Worm (Caenorhabditis elegans) whole organism, L4/young adult: ENCODE data around the gene nspd-7.

Source experiments
- W03F9.2 ChIP-seq: fragments of 150-350 bp; optimal IDR thresholded peaks from 2 replicates; lab custom pipeline; 2014; ENCODE audit warnings: missing biosample characterization, missing genetic modification characterization
- dao-5 ChIP-seq: sonication (generic microtip); optimal IDR thresholded peaks from 2 replicates; lab custom pipeline; 2016; ENCODE audit warnings: missing genotype, missing genetic modification characterization, moderate library complexity, missing compliant biosample characterization
- him-1 ChIP-seq: sonication (generic microtip); optimal IDR thresholded peaks from 2 replicates; lab custom pipeline; 2016; ENCODE audit warnings: missing genotype, missing genetic modification reagents, missing genetic modification characterization, missing compliant biosample characterization

DNA sequence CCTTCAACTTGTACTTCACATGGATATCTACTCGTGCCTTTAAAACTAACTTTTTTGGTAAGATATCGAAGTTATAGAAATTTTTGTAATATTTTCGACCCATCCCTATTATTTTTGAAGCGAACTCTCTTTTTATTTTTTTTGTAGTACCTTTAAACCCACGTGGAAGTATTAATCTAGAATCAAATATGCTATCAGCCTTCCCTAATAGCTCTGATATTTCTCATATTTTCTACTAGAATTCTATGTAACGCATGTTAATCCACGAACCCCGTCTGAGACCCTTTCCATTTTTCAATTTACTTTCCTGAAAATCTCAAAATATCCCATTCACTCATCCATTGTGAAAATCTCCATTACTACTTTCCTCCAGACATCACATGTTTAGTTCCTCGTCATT is 4.4 kb upstream of the nspd-7 start:
- TF ChIP-seq dao-5 (no peak), him-1 (tag; lab: Kevin White, UChicago) (no peak), W03F9.2 (tag; lab: Kevin White, UChicago) (no peak)
